Worm (Caenorhabditis elegans) whole organism, L2 larva: ENCODE measurements around the gene F29B9.11.

Experiments used
- blmp-1 ChIP-seq: sonication (generic microtip); optimal IDR thresholded peaks from 2 replicates; lab custom pipeline; 2017; ENCODE audit warnings: missing genetic modification characterization, mild to moderate bottlenecking, missing compliant biosample characterization, antibody characterized with exemption, moderate library complexity; ENCODE audit not compliant: insufficient read depth
- dmd-4 ChIP-seq: sonication (generic microtip); optimal IDR thresholded peaks from 2 replicates; lab custom pipeline; 2017; ENCODE audit warnings: missing biosample characterization, missing genetic modification characterization
- lin-11 ChIP-seq: fragments of 150-350 bp; sonication (generic microtip); optimal IDR thresholded peaks from 2 replicates; lab custom pipeline; 2014; ENCODE audit warnings: missing biosample characterization, missing genetic modification characterization, inconsistent platforms, mixed read lengths
- lsy-2 ChIP-seq, 2 experiments: fragments of 150-350 bp in 1 of 2; sonication (generic microtip) in 1 of 2; optimal IDR thresholded peaks; 2 replicates each; lab custom pipeline; 2014 to 2017; ENCODE audit warnings: missing biosample characterization in 2 of 2, missing genetic modification characterization in 2 of 2
- nhr-12 ChIP-seq: fragments of 150-350 bp; optimal IDR thresholded peaks from 2 replicates; lab custom pipeline; 2014; ENCODE audit warnings: missing biosample characterization, missing genetic modification characterization
- nhr-25 ChIP-seq: fragments of 150-350 bp; sonication (generic microtip); optimal IDR thresholded peaks from 3 replicates; lab custom pipeline; 2014; ENCODE audit warnings: missing biosample characterization, missing genetic modification characterization
- nhr-77 ChIP-seq: fragments of 150-350 bp; optimal IDR thresholded peaks from 2 replicates; lab custom pipeline; 2014; ENCODE audit warnings: missing biosample characterization, missing genetic modification characterization
- snpc-4 ChIP-seq: fragments of 150-350 bp; optimal IDR thresholded peaks from 2 replicates; lab custom pipeline; 2014; ENCODE audit warnings: missing biosample characterization, missing genetic modification characterization
- unc-39 ChIP-seq: fragments of 150-350 bp; optimal IDR thresholded peaks from 2 replicates; lab custom pipeline; 2014; ENCODE audit warnings: missing biosample characterization, missing genetic modification characterization
- unc-62 ChIP-seq: fragments of 150-350 bp; optimal IDR thresholded peaks from 2 replicates; lab custom pipeline; 2014; ENCODE audit warnings: missing biosample characterization, missing genetic modification reagents, missing genetic modification characterization
- ztf-11 ChIP-seq: sonication (generic microtip); optimal IDR thresholded peaks from 2 replicates; lab custom pipeline; 2017; ENCODE audit warnings: missing biosample characterization, missing genetic modification characterization

ce11 chrIV:4659277-4659676, 724 bp downstream of the F29B9.11 start, which contains the start of gene mrps-21:
- TF ChIP-seq nhr-77 (tag; lab: Kevin White, UChicago) (no peak), unc-39 (tag; lab: Kevin White, UChicago) (no peak), snpc-4 (no peak), nhr-12 (no peak), dmd-4 (tag; lab: Kevin White, UChicago) (no peak), lsy-2 (tag; optimal IDR thresholded peaks at IDR 0.05; lab: Kevin White, UChicago) (no peak), ztf-11 (no peak), blmp-1 (tag; lab: Kevin White, UChicago) (no peak), unc-62 (GFP tag; lab: Kevin White, UChicago) (no peak), lin-11 (no peak), nhr-25 (tag; lab: Kevin White, UChicago) (no peak)
